Fruit fly (Drosophila melanogaster) whole organism, adult: ENCODE results near the gene Ctps.
A peak's percentile ranks its signal among the peaks of the same experiment; 100 is the strongest.

Experiments used
- CG11617 ChIP-seq: fragments of 200-800 bp; sonication (Bioruptor generic); optimal IDR thresholded peaks from 2 replicates; lab custom pipeline; 2017; ENCODE audit warnings: mild to moderate bottlenecking, missing biosample characterization, missing genetic modification reagents, missing genetic modification characterization
- CG12768 ChIP-seq: fragments of 200-800 bp; sonication (Bioruptor generic); optimal IDR thresholded peaks from 2 replicates; lab custom pipeline; 2017; ENCODE audit warnings: missing biosample characterization, missing genetic modification characterization, mild to moderate bottlenecking, moderate library complexity, missing genetic modification reagents
- CG14711 ChIP-seq: fragments of 200-800 bp; sonication (Bioruptor generic); optimal IDR thresholded peaks from 2 replicates; lab custom pipeline; 2018; ENCODE audit warnings: missing biosample characterization, mild to moderate bottlenecking, missing genetic modification characterization, moderate library complexity
- CG1620 ChIP-seq: fragments of 200-800 bp; sonication (Bioruptor generic); optimal IDR thresholded peaks from 2 replicates; lab custom pipeline; 2016; ENCODE audit warnings: missing biosample characterization, missing genetic modification characterization
- CG33017 ChIP-seq: fragments of 200-800 bp; sonication (Bioruptor generic); optimal IDR thresholded peaks from 2 replicates; lab custom pipeline; 2018; ENCODE audit warnings: missing biosample characterization, mild to moderate bottlenecking, missing genetic modification characterization, moderate library complexity
- CG5204 ChIP-seq: fragments of 200-800 bp; sonication (Bioruptor generic); optimal IDR thresholded peaks from 2 replicates; lab custom pipeline; 2016; ENCODE audit warnings: missing biosample characterization, missing genetic modification characterization
- CG7045 ChIP-seq: fragments of 200-800 bp; sonication (Bioruptor generic); optimal IDR thresholded peaks from 2 replicates; lab custom pipeline; 2017; ENCODE audit warnings: missing biosample characterization, mild to moderate bottlenecking, missing genetic modification characterization
- CG7101 ChIP-seq: fragments of 200-800 bp; sonication (Bioruptor generic); optimal IDR thresholded peaks from 2 replicates; lab custom pipeline; 2018; ENCODE audit warnings: missing biosample characterization, mild to moderate bottlenecking, missing genetic modification characterization, moderate library complexity
- Clk ChIP-seq: fragments of 200-800 bp; sonication (Bioruptor generic); optimal IDR thresholded peaks from 2 replicates; lab custom pipeline; 2017; ENCODE audit warnings: missing biosample characterization, missing genetic modification characterization
- Crg-1 ChIP-seq: fragments of 200-800 bp; sonication (Bioruptor generic); optimal IDR thresholded peaks from 2 replicates; lab custom pipeline; 2016; ENCODE audit warnings: missing biosample characterization, missing genetic modification characterization
- Hr96 ChIP-seq: fragments of 200-800 bp; sonication (Bioruptor generic); optimal IDR thresholded peaks from 2 replicates; lab custom pipeline; 2016; ENCODE audit warnings: missing biosample characterization, missing genetic modification characterization
- Mnt ChIP-seq: fragments of 200-800 bp; sonication (Bioruptor generic); optimal IDR thresholded peaks from 2 replicates; lab custom pipeline; 2016; ENCODE audit warnings: missing biosample characterization, mild to moderate bottlenecking, missing genetic modification characterization
- bab1 ChIP-seq: fragments of 200-800 bp; sonication (Bioruptor generic); optimal IDR thresholded peaks from 3 replicates; lab custom pipeline; 2019; ENCODE audit warnings: missing biosample characterization, mild to moderate bottlenecking, missing genetic modification characterization, moderate library complexity
- cic ChIP-seq: fragments of 200-800 bp; sonication (Bioruptor generic); optimal IDR thresholded peaks from 2 replicates; lab custom pipeline; 2017; ENCODE audit warnings: missing biosample characterization, mild to moderate bottlenecking, missing genetic modification characterization, moderate library complexity
- cnc ChIP-seq, 2 experiments: fragments of >200 bp; optimal IDR thresholded peaks; 2 replicates each; lab custom pipeline; 2017
- kay ChIP-seq: fragments of 200-800 bp; sonication (Bioruptor generic); peaks from one replicate; lab custom pipeline; 2016; ENCODE audit warnings: missing biosample characterization, missing genetic modification characterization, borderline replicate concordance
- ovo ChIP-seq: fragments of 200-800 bp; sonication (Bioruptor generic); optimal IDR thresholded peaks from 2 replicates; lab custom pipeline; 2016; ENCODE audit warnings: missing biosample characterization, missing genetic modification characterization
- pad ChIP-seq: fragments of 200-800 bp; sonication (Bioruptor generic); optimal IDR thresholded peaks from 3 replicates; lab custom pipeline; 2017; ENCODE audit warnings: missing biosample characterization, missing genetic modification characterization, mild to moderate bottlenecking, moderate library complexity, missing genetic modification reagents
- tj ChIP-seq: fragments of 200-800 bp; sonication (Bioruptor generic); optimal IDR thresholded peaks from 3 replicates; lab custom pipeline; 2017; ENCODE audit warnings: missing biosample characterization, mild to moderate bottlenecking, missing genetic modification characterization, moderate library complexity
- toe ChIP-seq: fragments of 200-800 bp; sonication (Bioruptor generic); optimal IDR thresholded peaks from 2 replicates; lab custom pipeline; 2016; ENCODE audit warnings: missing biosample characterization, missing genetic modification characterization

Ctps gene

DNA sequence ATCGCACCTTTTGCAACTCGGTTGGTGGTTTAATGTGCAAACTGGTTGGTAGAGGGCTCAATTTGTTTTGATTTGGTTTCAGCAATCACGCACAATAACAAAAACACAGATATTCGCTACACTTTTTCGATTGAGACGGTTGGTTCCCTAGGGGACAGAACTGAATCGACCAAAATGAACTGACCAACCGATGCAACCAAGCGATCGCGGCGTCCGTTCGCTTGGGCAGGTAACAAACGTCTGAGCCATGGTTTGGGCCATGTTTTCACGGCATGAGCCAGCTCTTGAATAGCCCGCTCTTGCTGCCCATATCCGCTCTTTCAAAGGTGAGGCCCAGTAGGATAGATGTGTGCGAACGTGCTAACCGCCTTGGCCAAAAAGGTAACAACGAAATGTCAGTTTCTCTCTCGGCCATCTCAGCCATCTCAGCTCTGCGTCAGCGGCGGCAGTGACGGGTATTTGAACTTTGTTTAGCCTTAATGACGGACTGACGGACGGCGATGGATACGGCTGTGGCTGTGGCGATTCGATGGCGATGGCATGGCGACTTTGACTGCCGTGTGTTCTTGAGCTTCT is 27.5 kb downstream of the Ctps start, which contains the start of gene CG16959:
CG16959 (minus strand) TSS at position 245 of the 576 bp plus-strand sequence.
- TF ChIP-seq pad: no peak
- no peak for TF ChIP-seq CG5204 (GFP tag; lab: Kevin White, UChicago)
- no peak for TF ChIP-seq CG7101 (tag; lab: Kevin White, UChicago)
- TF ChIP-seq CG1620 (GFP tag; lab: Kevin White, UChicago): no peak
- no peak for TF ChIP-seq CG7045 (GFP tag; lab: Kevin White, UChicago)
- TF ChIP-seq Hr96 (GFP tag; lab: Kevin White, UChicago): no peak
- TF ChIP-seq cnc (optimal IDR thresholded peaks at IDR 0.05; lab: Kevin White, UChicago): no peak
- no peak for TF ChIP-seq toe
- no peak for TF ChIP-seq cic (GFP tag; lab: Kevin White, UChicago)
- TF ChIP-seq Mnt (GFP tag; lab: Kevin White, UChicago): no peak
- no peak for TF ChIP-seq ovo

DNA sequence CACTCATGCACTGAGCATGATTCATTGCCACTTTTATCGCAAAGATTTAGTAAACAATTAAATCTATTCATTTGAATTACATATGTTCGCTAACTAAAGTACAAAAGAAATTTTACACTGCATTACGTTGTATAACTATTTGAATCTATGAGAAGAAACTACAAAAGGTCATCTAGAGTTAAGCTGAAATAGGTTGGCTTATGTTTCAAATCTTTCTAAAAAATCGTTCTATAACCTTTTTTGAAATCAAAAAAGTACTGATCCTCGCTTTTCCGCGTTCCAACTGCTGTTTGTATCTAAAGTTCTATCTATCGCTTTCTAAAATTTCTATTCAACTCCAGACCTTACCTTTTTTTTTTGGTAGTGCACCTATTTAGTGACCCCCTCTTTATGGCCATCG is 28.0 kb downstream of the Ctps start:
- TF ChIP-seq Hr96 (GFP tag; lab: Kevin White, UChicago) (no peak), tj (GFP tag; lab: Kevin White, UChicago) (no peak), CG5204 (GFP tag; lab: Kevin White, UChicago) (no peak), ovo (no peak), kay (no peak), CG7045 (GFP tag; lab: Kevin White, UChicago) (no peak), Crg-1 (GFP tag; lab: Kevin White, UChicago) (no peak), pad (no peak), CG7101 (tag; lab: Kevin White, UChicago) (no peak)

DNA sequence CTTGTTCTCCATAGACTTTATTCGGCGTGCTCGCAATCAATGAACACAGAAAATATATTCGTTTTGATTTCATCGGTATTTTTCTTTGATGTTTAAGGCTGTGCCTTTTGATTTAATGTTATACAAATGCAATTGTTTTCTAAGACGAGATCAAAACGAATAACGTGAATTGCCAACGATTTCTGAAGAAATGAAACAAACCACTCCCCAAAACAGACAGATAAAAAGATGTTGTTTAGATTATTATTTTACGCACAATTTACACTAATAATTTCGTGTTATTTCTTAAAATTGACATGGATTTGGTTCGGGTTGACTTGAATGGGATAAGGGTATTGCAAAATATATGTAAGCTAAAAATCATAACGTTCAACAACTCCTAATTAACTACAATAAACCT is 33.6 kb downstream of the Ctps start, which contains the start of gene CG13457:
CG13457 (minus strand) TSS at position 101 of the 400 bp plus-strand sequence.
- no peak for TF ChIP-seq CG33017 (tag; lab: Kevin White, UChicago)
- no peak for TF ChIP-seq CG11617 (GFP tag; lab: Kevin White, UChicago)
- no peak for TF ChIP-seq cic (GFP tag; lab: Kevin White, UChicago)
- TF ChIP-seq kay: no peak
- no peak for TF ChIP-seq pad
- no peak for TF ChIP-seq CG12768
- TF ChIP-seq Mnt (GFP tag; lab: Kevin White, UChicago): no peak
- TF ChIP-seq Clk (GFP tag; lab: Kevin White, UChicago): no peak
- no peak for TF ChIP-seq CG14711 (tag; lab: Kevin White, UChicago)
- no peak for TF ChIP-seq cnc (optimal IDR thresholded peaks at IDR 0.05; lab: Kevin White, UChicago)
- TF ChIP-seq tj (GFP tag; lab: Kevin White, UChicago): no peak
- no peak for TF ChIP-seq CG7045 (GFP tag; lab: Kevin White, UChicago)

DNA sequence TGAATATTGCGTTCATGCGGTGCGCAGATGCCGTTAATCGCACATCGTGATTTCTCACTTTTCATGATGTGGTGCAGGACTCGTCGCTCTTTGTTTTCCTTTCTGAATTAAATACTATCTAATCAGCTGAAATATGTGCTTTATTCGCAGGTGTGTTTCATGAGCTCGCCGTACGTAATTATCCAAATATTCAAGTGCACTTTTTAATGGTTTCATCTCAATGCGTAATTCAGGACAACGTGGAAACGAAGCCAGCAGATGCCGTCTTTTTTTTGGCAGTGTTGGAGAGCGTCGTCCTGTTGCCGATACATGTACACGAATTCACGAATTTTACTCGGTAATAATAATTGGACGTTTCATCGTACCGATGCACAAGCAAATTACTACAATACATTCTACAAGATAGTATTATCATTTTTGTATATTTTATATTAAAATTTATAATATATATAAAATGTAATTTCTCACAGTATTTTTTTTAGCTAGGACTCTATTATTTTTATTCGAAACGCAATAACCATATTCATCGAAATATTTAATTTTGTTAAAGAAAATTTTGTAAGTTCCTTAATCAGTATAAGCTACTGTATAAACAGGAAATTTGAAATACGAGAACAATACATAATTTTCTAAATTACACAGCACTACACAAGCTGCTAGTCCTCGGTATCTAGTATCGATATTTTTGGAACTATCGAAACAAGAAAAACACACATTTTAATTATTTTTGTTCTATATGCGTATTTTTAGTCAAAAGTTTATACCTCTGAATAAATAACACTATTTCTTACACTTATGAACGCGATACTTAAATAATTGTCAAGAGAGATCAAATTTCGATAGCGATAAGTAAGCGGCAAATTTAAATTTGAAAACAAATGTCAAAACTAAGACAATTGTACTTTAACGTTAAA is 39.2 kb downstream of the Ctps start, which contains the start of gene CG12316:
CG12316 (minus strand) TSS at position 276 of the 914 bp plus-strand sequence.
- TF ChIP-seq CG7101 (tag; lab: Kevin White, UChicago) (peak; percentile 89), CG7045 (GFP tag; lab: Kevin White, UChicago) (peak; percentile 88), ovo (peak; percentile 66), CG12768 (peak; percentile 90), bab1 (GFP tag; lab: Kevin White, UChicago) (peak; percentile 83), CG14711 (tag; lab: Kevin White, UChicago) (peak; percentile 67), cnc (optimal IDR thresholded peaks at IDR 0.05; lab: Kevin White, UChicago) (no peak), tj (GFP tag; lab: Kevin White, UChicago) (peak; percentile 60), CG1620 (GFP tag; lab: Kevin White, UChicago) (peak; percentile 64), Crg-1 (GFP tag; lab: Kevin White, UChicago) (peak; percentile 73), Mnt (GFP tag; lab: Kevin White, UChicago) (peak; percentile 86), cic (GFP tag; lab: Kevin White, UChicago) (peak; percentile 40), Clk (GFP tag; lab: Kevin White, UChicago) (peak; percentile 80), pad (peak; percentile 62), CG5204 (GFP tag; lab: Kevin White, UChicago) (peak; percentile 92), kay (no peak), CG33017 (tag; lab: Kevin White, UChicago) (peak; percentile 90), Hr96 (GFP tag; lab: Kevin White, UChicago) (peak; percentile 95), CG11617 (GFP tag; lab: Kevin White, UChicago) (peak; percentile 95), toe (peak; percentile 88)

DNA sequence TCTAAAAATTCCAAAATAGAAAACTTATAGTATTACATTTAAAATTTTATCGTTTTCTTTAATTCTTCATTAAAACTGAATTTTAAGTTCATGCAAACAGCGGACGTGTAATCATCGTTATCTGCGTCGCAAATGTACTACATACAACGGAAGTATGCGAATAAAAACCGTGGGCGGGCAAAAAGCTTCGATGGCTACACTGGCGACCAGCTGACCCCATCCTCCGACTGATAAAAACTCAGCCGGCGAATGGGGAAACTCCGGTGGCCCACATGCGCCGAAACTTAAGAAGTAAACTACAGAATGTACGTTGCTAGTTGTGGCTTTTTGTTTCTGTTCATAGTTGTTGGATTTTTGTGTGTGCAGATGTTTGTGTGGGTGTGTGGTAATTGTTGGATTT is 40.1 kb downstream of the Ctps start:
- peak; percentile 86 for TF ChIP-seq kay
- no peak for TF ChIP-seq toe

DNA sequence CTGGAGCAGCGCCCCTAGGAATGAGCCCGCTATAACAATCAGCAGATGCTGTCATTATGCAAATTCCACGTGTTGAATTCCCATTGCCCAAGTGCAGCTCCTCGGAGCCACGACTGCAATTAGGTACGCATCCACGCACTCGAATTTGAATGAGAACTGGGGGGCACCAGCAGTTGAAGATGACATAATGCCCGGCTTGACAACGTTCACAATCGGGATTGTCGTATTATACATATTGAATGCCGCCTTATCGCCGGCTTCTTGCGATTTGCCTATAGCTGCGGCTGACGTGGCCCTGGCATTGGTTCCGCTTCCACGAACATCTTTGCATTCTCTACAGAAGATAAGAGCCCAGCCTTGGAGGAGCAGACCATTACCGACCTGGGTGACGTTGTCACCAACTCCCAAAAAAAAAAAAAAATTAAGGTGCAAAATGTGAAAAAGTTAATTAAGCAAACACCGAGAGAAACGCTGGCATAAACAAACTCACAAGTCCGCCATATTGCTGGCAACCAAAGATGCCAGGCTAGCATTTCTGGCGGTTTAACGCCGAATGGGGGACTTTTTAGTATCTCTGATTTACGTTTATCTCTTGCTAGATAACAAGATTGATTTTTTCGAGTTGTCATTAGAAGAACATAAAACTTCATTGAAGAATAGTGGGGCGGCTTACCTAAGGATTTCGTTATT is 42.7 kb downstream of the Ctps start:
- TF ChIP-seq Clk (GFP tag; lab: Kevin White, UChicago): no peak
- peak; percentile 82 for TF ChIP-seq tj (GFP tag; lab: Kevin White, UChicago)
- no peak for TF ChIP-seq CG12768
- TF ChIP-seq toe: no peak
- no peak for TF ChIP-seq cic (GFP tag; lab: Kevin White, UChicago)
- no peak for TF ChIP-seq CG7045 (GFP tag; lab: Kevin White, UChicago)
